Worm (Caenorhabditis elegans): ENCODE data around the gene C52E2.2.

Gene C52E2.2

DNA sequence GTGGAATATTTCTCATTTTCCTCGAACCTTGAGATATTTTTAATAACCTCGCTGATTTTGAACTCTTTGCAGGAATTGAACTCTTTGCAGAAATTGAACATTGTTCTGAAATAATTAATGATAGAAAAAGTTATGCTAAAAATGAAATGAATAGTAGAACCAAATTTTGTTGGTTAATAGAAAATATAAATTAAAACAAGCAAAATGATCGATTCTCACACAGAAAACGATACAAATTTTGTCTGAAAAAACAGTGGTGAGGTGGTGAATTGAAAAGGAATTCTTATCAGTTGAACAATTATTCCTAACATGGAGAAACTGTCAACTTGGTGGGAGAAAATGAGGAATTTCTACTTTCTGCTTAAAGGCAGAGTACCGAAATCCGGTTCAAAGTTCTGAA, 32.0 kb downstream of the C52E2.2 start, which contains the start of gene math-6:
Gene math-6, minus strand, starts transcription at position 101 of the 400 bp plus-strand sequence.
- TF ChIP-seq elt-1 (tag; optimal IDR thresholded peaks at IDR 0.05) (no peak), ceh-16 (tag; optimal IDR thresholded peaks at IDR 0.05) (no peak), ZK546.5 (tag; optimal IDR thresholded peaks at IDR 0.05) (no peak), tbx-2 (tag; optimal IDR thresholded peaks at IDR 0.05) (no peak), R02D3.7 (tag; optimal IDR thresholded peaks at IDR 0.05) (no peak)

DNA sequence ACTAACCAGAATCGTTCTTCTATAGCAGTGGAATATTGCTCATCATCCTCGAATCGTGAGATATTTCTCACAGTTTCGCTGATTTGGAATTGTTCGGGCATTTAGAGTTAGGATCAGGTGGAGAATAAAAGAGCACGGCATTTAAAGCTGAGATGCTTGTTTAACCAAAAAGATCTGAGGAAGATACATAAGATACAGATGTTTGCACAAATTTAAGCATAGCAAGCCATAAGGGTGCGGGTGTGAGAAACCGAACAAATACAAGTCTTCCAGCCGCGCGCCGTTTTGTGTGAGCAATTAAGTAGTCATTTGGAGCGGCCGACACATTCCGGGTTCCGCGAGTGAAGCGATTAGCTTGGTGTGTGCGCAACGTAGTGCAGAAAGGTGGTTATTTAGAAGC, 33.8 kb downstream of the C52E2.2 start, which contains the start of gene math-7:
Gene math-7, minus strand, starts transcription at position 101 of the 400 bp plus-strand sequence.
- TF ChIP-seq ceh-16 (tag; optimal IDR thresholded peaks at IDR 0.05) (no peak), mdl-1 (tag; optimal IDR thresholded peaks at IDR 0.05) (no peak), eor-1 (tag; optimal IDR thresholded peaks at IDR 0.05) (no peak), nhr-11 (tag; optimal IDR thresholded peaks at IDR 0.05) (no peak), elt-1 (tag; optimal IDR thresholded peaks at IDR 0.05) (no peak)

ce11 chrII:1889071-1889470, 36.5 kb downstream of the C52E2.2 start, which contains the start of gene math-8:
TSS of gene math-8 (minus strand) at chrII:1889171.
- TF ChIP-seq sea-2 (GFP tag; optimal IDR thresholded peaks at IDR 0.05) (no peak), nhr-237 (tag; optimal IDR thresholded peaks at IDR 0.05) (no peak), tbx-2 (tag; optimal IDR thresholded peaks at IDR 0.05) (no peak), pha-4 (tag; optimal IDR thresholded peaks at IDR 0.05) (no peak), eor-1 (tag; optimal IDR thresholded peaks at IDR 0.05) (no peak), ceh-9 (tag; optimal IDR thresholded peaks at IDR 0.05) (no peak), elt-3 (tag; optimal IDR thresholded peaks at IDR 0.05) (no peak), snpc-4 (tag; optimal IDR thresholded peaks at IDR 0.05) (no peak), unc-62 (GFP tag; optimal IDR thresholded peaks at IDR 0.05) (no peak), nhr-12 (tag; optimal IDR thresholded peaks at IDR 0.05) (no peak), ceh-16 (tag; optimal IDR thresholded peaks at IDR 0.05) (no peak), nhr-11 (tag; optimal IDR thresholded peaks at IDR 0.05) (no peak), fos-1 (tag; optimal IDR thresholded peaks at IDR 0.05) (no peak), ztf-4 (tag; optimal IDR thresholded peaks at IDR 0.05) (no peak), jun-1 (tag; optimal IDR thresholded peaks at IDR 0.05) (no peak), elt-2 (tag; optimal IDR thresholded peaks at IDR 0.05) (no peak), fkh-10 (GFP tag; optimal IDR thresholded peaks at IDR 0.05) (no peak), mml-1 (tag; optimal IDR thresholded peaks at IDR 0.05) (no peak), nhr-28 (tag; optimal IDR thresholded peaks at IDR 0.05) (no peak)

DNA sequence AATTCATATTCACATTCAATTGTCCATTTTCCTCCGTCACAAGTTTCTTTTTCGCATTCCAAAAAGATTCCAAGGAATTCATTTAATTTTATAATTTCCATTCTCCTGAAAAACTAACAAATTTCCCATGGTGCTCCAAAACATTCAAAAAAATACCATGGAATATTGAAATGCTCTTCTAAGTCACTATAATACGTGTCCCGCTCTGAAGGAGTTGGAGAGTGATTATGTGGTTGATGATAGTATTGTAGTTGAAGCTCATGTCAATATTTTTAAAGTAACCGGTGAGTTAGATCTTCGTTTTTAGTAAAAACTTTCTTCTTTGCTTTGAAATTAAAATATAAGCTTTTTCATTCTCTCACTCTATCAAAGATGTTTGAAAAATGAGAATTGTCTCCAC, 38.1 kb downstream of the C52E2.2 start, which contains the start of gene math-9:
Gene math-9, minus strand, starts transcription at position 101 of the 400 bp plus-strand sequence.
- TF ChIP-seq fos-1 (tag; optimal IDR thresholded peaks at IDR 0.05) (no peak), ceh-82 (tag; optimal IDR thresholded peaks at IDR 0.05) (no peak), skn-1 (tag; optimal IDR thresholded peaks at IDR 0.05) (no peak), mml-1 (tag; optimal IDR thresholded peaks at IDR 0.05) (no peak), mdl-1 (tag; optimal IDR thresholded peaks at IDR 0.05) (no peak), tbx-2 (tag; optimal IDR thresholded peaks at IDR 0.05) (no peak)

DNA sequence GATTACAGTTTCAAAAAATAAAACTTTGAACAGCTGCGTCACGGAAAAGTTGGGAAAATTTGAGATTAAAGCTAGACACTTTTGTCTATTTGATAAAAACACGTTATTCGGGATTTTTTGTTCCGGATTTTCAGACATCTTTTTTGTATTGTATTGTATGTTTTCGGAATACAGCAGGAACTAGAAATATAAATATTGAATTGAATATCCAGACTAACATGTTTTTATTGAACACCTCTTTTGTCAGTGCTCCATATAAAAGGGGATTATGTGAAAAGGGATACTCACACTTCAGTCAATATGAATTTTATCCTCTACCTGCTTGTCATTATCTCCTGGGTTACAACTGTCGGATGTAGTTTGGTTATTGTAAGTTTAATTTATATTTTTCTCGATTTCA, 41.3 kb downstream of the C52E2.2 start, which contains the start of gene C16C4.1:
Gene C16C4.1, plus strand, starts transcription at position 301 of the 400 bp plus-strand sequence.
- TF ChIP-seq lin-39 (tag; optimal IDR thresholded peaks at IDR 0.05) (no peak), elt-2 (tag; optimal IDR thresholded peaks at IDR 0.05) (no peak), nhr-28 (tag; optimal IDR thresholded peaks at IDR 0.05) (no peak)

DNA sequence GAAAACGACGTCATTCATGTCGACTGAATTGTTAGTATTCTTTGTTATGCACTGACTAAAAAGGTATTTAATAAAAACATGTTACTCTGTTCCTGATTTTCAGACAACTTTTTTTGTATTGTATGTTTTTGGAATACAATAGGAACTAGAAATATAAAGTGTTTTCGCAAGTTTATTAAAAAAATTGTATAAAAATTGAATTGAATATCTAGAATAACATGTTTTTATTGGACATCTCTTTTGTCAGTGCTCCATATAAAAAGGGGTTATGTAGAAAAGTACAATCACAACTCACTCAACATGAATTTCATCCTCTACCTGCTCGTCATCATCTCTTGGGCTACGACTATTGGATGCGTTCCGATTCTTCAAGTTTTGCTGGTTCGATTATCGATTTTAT, 42.7 kb downstream of the C52E2.2 start, which contains the start of gene C46F9.5:
Gene C46F9.5, plus strand, starts transcription at position 301 of the 400 bp plus-strand sequence.
- TF ChIP-seq mdl-1 (tag; optimal IDR thresholded peaks at IDR 0.05) (no peak), elt-3 (tag; optimal IDR thresholded peaks at IDR 0.05) (no peak), ztf-4 (tag; optimal IDR thresholded peaks at IDR 0.05) (no peak), elt-2 (tag; optimal IDR thresholded peaks at IDR 0.05) (no peak), unc-39 (tag; optimal IDR thresholded peaks at IDR 0.05) (no peak), nfya-1 (tag; optimal IDR thresholded peaks at IDR 0.05; ENCODE audit: insufficient read depth) (no peak), lin-15B (tag; optimal IDR thresholded peaks at IDR 0.05) (no peak), skn-1 (tag; optimal IDR thresholded peaks at IDR 0.05) (no peak), egl-5 (tag; optimal IDR thresholded peaks at IDR 0.05) (no peak), nhr-67 (tag; optimal IDR thresholded peaks at IDR 0.05) (no peak), ceh-28 (tag; optimal IDR thresholded peaks at IDR 0.05) (no peak), zag-1 (tag; optimal IDR thresholded peaks at IDR 0.05) (no peak), pqm-1 (tag; optimal IDR thresholded peaks at IDR 0.05) (no peak), nhr-43 (tag; optimal IDR thresholded peaks at IDR 0.05; ENCODE audit: poor library complexity, severe bottlenecking) (no peak), hmg-11 (tag; optimal IDR thresholded peaks at IDR 0.05) (no peak)
